Worm (Caenorhabditis elegans) whole organism, L1 larva: ENCODE measurements around the gene mca-1.

Source experiments
- grh-1 ChIP-seq: fragments of 200-800 bp; sonication (Bioruptor generic); IDR thresholded peaks from 2 replicates; pipeline ENCODE4 v1.3.6; 2022; ENCODE audit warnings: missing genetic modification reagents, missing genetic modification characterization, missing compliant biosample characterization
- lir-3 ChIP-seq: sonication (generic microtip); optimal IDR thresholded peaks from 2 replicates; lab custom pipeline; 2016; ENCODE audit warnings: mild to moderate bottlenecking, missing genetic modification characterization, moderate library complexity, missing compliant biosample characterization; ENCODE audit not compliant: poor library complexity
- nhr-11 ChIP-seq: fragments of 150-350 bp; optimal IDR thresholded peaks from 2 replicates; lab custom pipeline; 2014; ENCODE audit warnings: missing biosample characterization, missing genetic modification characterization
- nhr-19 ChIP-seq: fragments of 200-800 bp; sonication (Bioruptor generic); conservative IDR thresholded peaks from 2 replicates; pipeline ENCODE4 v1.3.6; 2022; ENCODE audit warnings: missing genetic modification characterization, missing compliant biosample characterization
- rnt-1 ChIP-seq: sonication (generic microtip); optimal IDR thresholded peaks from 2 replicates; lab custom pipeline; 2016; ENCODE audit warnings: mild to moderate bottlenecking, missing genetic modification characterization, moderate library complexity, missing compliant biosample characterization
- tbx-2 ChIP-seq: sonication (generic microtip); optimal IDR thresholded peaks from 2 replicates; lab custom pipeline; 2016; ENCODE audit warnings: missing genetic modification characterization, missing compliant biosample characterization

- no peak for TF ChIP-seq nhr-19 (GFP tag; lab: Robert Waterston, UW)
- no peak for TF ChIP-seq tbx-2 (tag; lab: Kevin White, UChicago)
- no peak for TF ChIP-seq rnt-1
- no peak for TF ChIP-seq lir-3 (tag; lab: Kevin White, UChicago)
- TF ChIP-seq grh-1 (GFP tag; lab: Robert Waterston, UW) = no peak
- no peak for TF ChIP-seq nhr-11 (tag; lab: Kevin White, UChicago)
Observed at ce11 chrIV:9667084-9667483, 32.3 kb upstream of the mca-1 start.
